Worm (Caenorhabditis elegans) whole organism, L4 larva: ENCODE measurements around the gene zmp-1.

Experiments
- F10B5.3 ChIP-seq: sonication (generic microtip); optimal IDR thresholded peaks from 2 replicates; lab custom pipeline; 2016; ENCODE audit warnings: mild to moderate bottlenecking, missing genetic modification characterization, missing compliant biosample characterization
- R02D3.7 ChIP-seq: fragments of 150-350 bp; sonication (generic microtip); optimal IDR thresholded peaks from 3 replicates; lab custom pipeline; 2014; ENCODE audit warnings: missing biosample characterization, missing genetic modification characterization
- T20F7.1 ChIP-seq: fragments of 200-800 bp; sonication (Bioruptor generic); optimal IDR thresholded peaks from 2 replicates; lab custom pipeline; 2018; ENCODE audit warnings: mild to moderate bottlenecking, missing genetic modification characterization, missing compliant biosample characterization
- T26A8.4 ChIP-seq: fragments of 200-800 bp; sonication (Bioruptor generic); IDR thresholded peaks from 2 replicates; pipeline ENCODE4 v1.3.6; 2022; ENCODE audit warnings: missing genetic modification characterization, missing compliant biosample characterization
- Y5F2A.4 ChIP-seq: fragments of 200-800 bp; sonication (Bioruptor generic); optimal IDR thresholded peaks from 2 replicates; lab custom pipeline; 2018; ENCODE audit warnings: mild to moderate bottlenecking, missing genetic modification characterization, missing compliant biosample characterization
- Y75B8A.6 ChIP-seq: fragments of 200-800 bp; sonication (Bioruptor generic); IDR thresholded peaks from 2 replicates; pipeline ENCODE4 v1.3.6; 2022; ENCODE audit warnings: missing genetic modification reagents, missing genetic modification characterization, missing compliant biosample characterization
- aha-1 ChIP-seq: fragments of 150-350 bp; peaks from one replicate; lab custom pipeline; 2014; ENCODE audit warnings: missing biosample characterization, missing genetic modification characterization
- aly-2 ChIP-seq: sonication (generic microtip); optimal IDR thresholded peaks from 2 replicates; lab custom pipeline; 2018; ENCODE audit warnings: missing biosample characterization, missing genetic modification characterization
- attf-4 ChIP-seq: sonication (generic microtip); optimal IDR thresholded peaks from 3 replicates; lab custom pipeline; 2017; ENCODE audit warnings: missing biosample characterization, missing genetic modification characterization
- cey-2 ChIP-seq: sonication (generic microtip); optimal IDR thresholded peaks from 3 replicates; lab custom pipeline; 2017; ENCODE audit warnings: missing genetic modification characterization, mild to moderate bottlenecking, missing compliant biosample characterization, antibody characterized with exemption, borderline replicate concordance; ENCODE audit not compliant: insufficient read depth
- daf-16 ChIP-seq, 3 experiments: sonication (generic microtip); optimal IDR thresholded peaks; 2 replicates each; lab custom pipeline; 2016 to 2017; ENCODE audit warnings: missing genetic modification characterization in 3 of 3, missing genetic modification reagents in 3 of 3, mild to moderate bottlenecking in 2 of 3, missing compliant biosample characterization in 2 of 3, missing biosample characterization in 1 of 3, moderate library complexity in 1 of 3
- dmd-6 ChIP-seq: fragments of 200-800 bp; sonication (Bioruptor generic); IDR thresholded peaks from 2 replicates; pipeline ENCODE4 v1.3.6; 2022; ENCODE audit warnings: missing genetic modification reagents, missing genetic modification characterization, missing compliant biosample characterization
- dmd-9 ChIP-seq: fragments of 200-800 bp; sonication (Bioruptor generic); IDR thresholded peaks from 2 replicates; pipeline ENCODE4 v1.3.6; 2022; ENCODE audit warnings: missing genetic modification reagents, missing genetic modification characterization, missing compliant biosample characterization
- duxl-1 ChIP-seq: sonication (generic microtip); optimal IDR thresholded peaks from 2 replicates; lab custom pipeline; 2016; ENCODE audit warnings: mild to moderate bottlenecking, missing genetic modification characterization, moderate library complexity, missing compliant biosample characterization; ENCODE audit not compliant: poor library complexity
- dve-1 ChIP-seq: sonication (generic microtip); optimal IDR thresholded peaks from 2 replicates; lab custom pipeline; 2017; ENCODE audit warnings: antibody characterized with exemption, mild to moderate bottlenecking, missing genetic modification characterization, missing compliant biosample characterization; ENCODE audit not compliant: insufficient read depth
- egl-43 ChIP-seq: fragments of 200-800 bp; sonication (Bioruptor generic); IDR thresholded peaks from 2 replicates; pipeline ENCODE4 v1.3.6; 2022; ENCODE audit warnings: missing genetic modification reagents, missing genetic modification characterization, missing compliant biosample characterization
- gei-8 ChIP-seq: fragments of 200-800 bp; sonication (Bioruptor generic); optimal IDR thresholded peaks from 2 replicates; lab custom pipeline; 2018; ENCODE audit warnings: mild to moderate bottlenecking, missing genetic modification characterization, missing compliant biosample characterization
- hif-1 ChIP-seq, 2 experiments: sonication (generic microtip); optimal IDR thresholded peaks; 2 replicates each; lab custom pipeline; 2016 to 2017; ENCODE audit warnings: missing compliant biosample characterization in 2 of 2, missing genetic modification characterization in 2 of 2, missing genetic modification reagents in 2 of 2, missing genotype in 2 of 2, mild to moderate bottlenecking in 1 of 2
- hlh-11 ChIP-seq: fragments of 200-800 bp; sonication (Bioruptor generic); optimal IDR thresholded peaks from 2 replicates; lab custom pipeline; 2018; ENCODE audit warnings: mild to moderate bottlenecking, missing genetic modification characterization, missing compliant biosample characterization
- hmg-1.1 ChIP-seq: fragments of 200-800 bp; sonication (Bioruptor generic); IDR thresholded peaks from 2 replicates; pipeline ENCODE4 v1.3.6; 2022; ENCODE audit warnings: missing genetic modification reagents, missing genetic modification characterization, missing compliant biosample characterization
- lin-1 ChIP-seq: fragments of 200-800 bp; sonication (Bioruptor generic); IDR thresholded peaks from 2 replicates; pipeline ENCODE4 v1.3.6; 2022; ENCODE audit warnings: missing genetic modification reagents, missing genetic modification characterization, missing compliant biosample characterization
- lin-29 ChIP-seq: fragments of 200-800 bp; sonication (Bioruptor generic); IDR thresholded peaks from 2 replicates; pipeline ENCODE4 v1.3.6; 2022; ENCODE audit warnings: missing genetic modification reagents, missing genetic modification characterization, missing compliant biosample characterization
- lin-38 ChIP-seq: fragments of 200-800 bp; sonication (Bioruptor generic); IDR thresholded peaks from 2 replicates; pipeline ENCODE4 v1.3.6; 2022; ENCODE audit warnings: missing genetic modification reagents, missing genetic modification characterization, missing compliant biosample characterization
- lir-3 ChIP-seq: sonication (generic microtip); optimal IDR thresholded peaks from 2 replicates; lab custom pipeline; 2016; ENCODE audit warnings: mild to moderate bottlenecking, missing genetic modification characterization, missing compliant biosample characterization
- madf-5 ChIP-seq, 2 experiments: fragments of 200-800 bp; sonication (Bioruptor generic); IDR thresholded peaks; 2 replicates each; pipeline ENCODE4 v1.3.6; 2022; ENCODE audit warnings: missing compliant biosample characterization in 2 of 2, missing genetic modification characterization in 2 of 2
- mdt-29 ChIP-seq: fragments of 200-800 bp; sonication (Bioruptor generic); IDR thresholded peaks from 2 replicates; pipeline ENCODE4 v1.3.6; 2022; ENCODE audit warnings: missing genetic modification reagents, missing genetic modification characterization, missing compliant biosample characterization
- mep-1 ChIP-seq: fragments of 150-350 bp; sonication (generic microtip); optimal IDR thresholded peaks from 3 replicates; lab custom pipeline; 2014; ENCODE audit warnings: missing biosample characterization, missing genetic modification characterization
- mxl-3 ChIP-seq: fragments of 200-800 bp; sonication (Bioruptor generic); optimal IDR thresholded peaks from 2 replicates; lab custom pipeline; 2018; ENCODE audit warnings: mild to moderate bottlenecking, missing genetic modification characterization, missing compliant biosample characterization
- nhr-10 ChIP-seq: fragments of 150-350 bp; optimal IDR thresholded peaks from 2 replicates; lab custom pipeline; 2014; ENCODE audit warnings: missing biosample characterization, missing genetic modification characterization
- nhr-102 ChIP-seq: sonication (generic microtip); optimal IDR thresholded peaks from 2 replicates; lab custom pipeline; 2016; ENCODE audit warnings: mild to moderate bottlenecking, missing genetic modification characterization, moderate library complexity, missing compliant biosample characterization
- nhr-111 ChIP-seq: fragments of 200-800 bp; sonication (Bioruptor generic); optimal IDR thresholded peaks from 2 replicates; lab custom pipeline; 2018; ENCODE audit warnings: mild to moderate bottlenecking, missing genetic modification characterization, missing compliant biosample characterization
- nhr-42 ChIP-seq: fragments of 200-800 bp; sonication (Bioruptor generic); IDR thresholded peaks from 2 replicates; pipeline ENCODE4 v1.3.6; 2022; ENCODE audit warnings: missing genetic modification characterization, missing compliant biosample characterization
- nhr-76 ChIP-seq: fragments of 150-350 bp; optimal IDR thresholded peaks from 2 replicates; lab custom pipeline; 2014; ENCODE audit warnings: missing biosample characterization, missing genetic modification characterization
- saeg-2 ChIP-seq: fragments of 200-800 bp; sonication (Bioruptor generic); IDR thresholded peaks from 2 replicates; pipeline ENCODE4 v1.3.6; 2022; ENCODE audit warnings: missing genetic modification reagents, missing genetic modification characterization, missing compliant biosample characterization
- set-16 ChIP-seq: fragments of 200-800 bp; sonication (Bioruptor generic); IDR thresholded peaks from 2 replicates; pipeline ENCODE4 v1.3.6; 2022; ENCODE audit warnings: missing genetic modification reagents, missing genetic modification characterization, missing compliant biosample characterization
- skn-1 ChIP-seq: fragments of 150-350 bp; optimal IDR thresholded peaks from 2 replicates; lab custom pipeline; 2014; ENCODE audit warnings: missing biosample characterization, missing genetic modification characterization
- snpc-1.2 ChIP-seq: fragments of 200-800 bp; sonication (Bioruptor generic); IDR thresholded peaks from 2 replicates; pipeline ENCODE4 v1.3.6; 2022; ENCODE audit warnings: missing genetic modification reagents, missing genetic modification characterization, missing compliant biosample characterization
- spr-1 ChIP-seq: sonication (generic microtip); optimal IDR thresholded peaks from 2 replicates; lab custom pipeline; 2016; ENCODE audit warnings: mild to moderate bottlenecking, missing genetic modification characterization, missing compliant biosample characterization
- spr-3 ChIP-seq: fragments of 200-800 bp; sonication (Bioruptor generic); optimal IDR thresholded peaks from 2 replicates; lab custom pipeline; 2018; ENCODE audit warnings: mild to moderate bottlenecking, missing genetic modification characterization, missing compliant biosample characterization
- tra-1 ChIP-seq: fragments of 200-800 bp; sonication (Bioruptor generic); IDR thresholded peaks from 2 replicates; pipeline ENCODE4 v1.3.6; 2022; ENCODE audit warnings: missing genetic modification reagents, missing genetic modification characterization, missing compliant biosample characterization
- unc-130 ChIP-seq: sonication (generic microtip); optimal IDR thresholded peaks from 2 replicates; lab custom pipeline; 2016; ENCODE audit warnings: missing genetic modification reagents, missing genetic modification characterization, missing compliant biosample characterization
- unc-39 ChIP-seq: sonication (generic microtip); optimal IDR thresholded peaks from 2 replicates; lab custom pipeline; 2017; ENCODE audit warnings: missing biosample characterization, missing genetic modification characterization
- unc-62 ChIP-seq, 3 experiments: fragments of 150-350 bp in 1 of 3; sonication (generic microtip); optimal IDR thresholded peaks in 2 of 3; peaks in 1 of 3; 1 replicate in 1 of 3; 2 replicates in 2 of 3; lab custom pipeline; 2014 to 2017; ENCODE audit warnings: missing biosample characterization in 3 of 3, missing genetic modification characterization in 3 of 3, missing genetic modification reagents in 3 of 3, missing genotype in 1 of 3
- zag-1 ChIP-seq: fragments of 150-350 bp; optimal IDR thresholded peaks from 2 replicates; lab custom pipeline; 2014; ENCODE audit warnings: missing biosample characterization, missing genetic modification characterization
- zfp-3 ChIP-seq: fragments of 200-800 bp; sonication (Bioruptor generic); conservative IDR thresholded peaks from 2 replicates; pipeline ENCODE4 v1.3.6; 2022; ENCODE audit warnings: missing genetic modification reagents, missing genetic modification characterization, missing compliant biosample characterization
- zip-2 ChIP-seq: fragments of 150-350 bp; optimal IDR thresholded peaks from 2 replicates; lab custom pipeline; 2014; ENCODE audit warnings: missing biosample characterization, missing genetic modification characterization
- ztf-11 ChIP-seq: fragments of 150-350 bp; optimal IDR thresholded peaks from 2 replicates; lab custom pipeline; 2014; ENCODE audit warnings: missing biosample characterization, missing genetic modification characterization

zmp-1 gene

ce11 chrIII:5943368-5944180 is 10.8 kb upstream of the zmp-1 start (continued):
- TF ChIP-seq daf-16 (GFP tag; optimal IDR thresholded peaks at IDR 0.05; lab: Kevin White, UChicago) (peak; percentile 31 to 52), daf-16 (tag; optimal IDR thresholded peaks at IDR 0.05; lab: Kevin White, UChicago) (peak; percentile 54), spr-1 (tag; lab: Kevin White, UChicago) (peak; percentile 46), hlh-11 (peak; percentile 61), spr-3 (GFP tag; lab: Kevin White, UChicago) (no peak), unc-39 (tag; lab: Kevin White, UChicago) (no peak), duxl-1 (peak; percentile 5), Y5F2A.4 (GFP tag; lab: Kevin White, UChicago) (peak; percentile 39), nhr-76 (peak; percentile 56), Y75B8A.6 (GFP tag; lab: Robert Waterston, UW) (peak; percentile 75), mdt-29 (GFP tag; lab: Robert Waterston, UW) (peak; percentile 62), saeg-2 (peak; percentile 9), nhr-10 (peak; percentile 79), T26A8.4 (peak; percentile 91), attf-4 (tag; lab: Kevin White, UChicago) (peak; percentile 46), skn-1 (tag; lab: Kevin White, UChicago) (no peak), T20F7.1 (GFP tag; lab: Kevin White, UChicago) (peak; percentile 79), dmd-6 (GFP tag; lab: Robert Waterston, UW) (peak; percentile 55), mep-1 (tag; lab: Kevin White, UChicago) (peak; percentile 95), zag-1 (tag; lab: Kevin White, UChicago) (no peak), lin-29 (GFP tag; lab: Robert Waterston, UW) (no peak), aha-1 (tag; lab: Kevin White, UChicago) (peak; percentile 87), egl-43 (GFP tag; lab: Robert Waterston, UW) (no peak), set-16 (peak; percentile 8; the same call in 1 of the 2 replicates), aly-2 (peak; percentile 55), F10B5.3 (tag; lab: Kevin White, UChicago) (peak; percentile 66), R02D3.7 (no peak), ztf-11 (tag; lab: Kevin White, UChicago) (no peak), tra-1 (GFP tag; lab: Robert Waterston, UW) (no peak), mxl-3 (GFP tag; lab: Kevin White, UChicago) (peak; percentile 29), lir-3 (tag; lab: Kevin White, UChicago) (peak; percentile 38), nhr-102 (tag; lab: Kevin White, UChicago) (peak; percentile 91), cey-2 (tag; lab: Kevin White, UChicago) (peak; percentile 42), hmg-1.1 (peak; percentile 29), dve-1 (tag; lab: Kevin White, UChicago) (peak; percentile 82), madf-5 (GFP tag; IDR thresholded peaks at IDR 0.05; lab: Robert Waterston, UW) (no peak; a peak in 1 of 4 replicates), gei-8 (GFP tag; lab: Kevin White, UChicago) (peak; percentile 25), unc-130 (GFP tag; lab: Kevin White, UChicago) (peak; percentile 53), unc-62 (GFP tag; optimal IDR thresholded peaks at IDR 0.05 in 1 of 2; lab: Kevin White, UChicago) (peak in 1 of 2 experiments; percentile 90), unc-62 (tag; optimal IDR thresholded peaks at IDR 0.05; lab: Kevin White, UChicago) (no peak), dmd-9 (GFP tag; lab: Robert Waterston, UW) (peak; percentile 59; the same call in 1 of the 2 replicates), lin-1 (GFP tag; lab: Robert Waterston, UW) (peak; percentile 39; the same call in 1 of the 2 replicates), snpc-1.2 (no peak), zip-2 (tag; lab: Kevin White, UChicago) (peak; percentile 80), lin-38 (GFP tag; lab: Robert Waterston, UW) (peak; percentile 70), nhr-111 (GFP tag; lab: Kevin White, UChicago) (peak; percentile 31), hif-1 (tag; optimal IDR thresholded peaks at IDR 0.05; lab: Kevin White, UChicago) (peak in 1 of 2 experiments; percentile 2), nhr-42 (GFP tag; lab: Robert Waterston, UW) (peak; percentile 67), zfp-3 (GFP tag; lab: Robert Waterston, UW) (peak; percentile 92)
